Fruit fly (Drosophila melanogaster) Kc167 (cell line): ENCODE data around the gene CG13408.

Source experiments
- Myc ChIP-seq: fragments of >200 bp; optimal IDR thresholded peaks from 2 replicates; lab custom pipeline; 2017; ENCODE audit warnings: missing external identifiers
- h ChIP-seq: fragments of >200 bp; optimal IDR thresholded peaks from 3 replicates; lab custom pipeline; 2018; ENCODE audit warnings: missing external identifiers

DNA sequence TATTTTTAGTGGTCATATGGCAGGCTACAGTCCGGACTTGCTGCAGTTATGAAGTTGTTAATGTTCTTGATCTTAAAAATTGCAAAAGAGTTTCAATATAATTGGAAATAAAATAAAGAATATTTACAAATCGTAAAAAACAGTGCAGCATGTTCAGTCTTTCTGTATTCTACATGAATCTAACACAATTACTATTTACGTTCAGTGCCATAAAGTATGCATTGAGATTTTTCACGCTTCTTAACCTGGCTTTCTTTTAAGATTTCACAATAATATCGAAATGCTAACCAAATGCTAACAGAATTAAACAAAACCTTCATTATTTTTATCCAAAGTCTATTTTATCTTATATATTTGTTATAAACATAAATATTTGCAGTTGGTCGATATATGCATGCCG lies 7.6 kb upstream of the CG13408 start:
- TF ChIP-seq h (lab: Kevin White, UChicago) (no peak), Myc (no peak)
